Fruit fly (Drosophila melanogaster): ENCODE measurements around the gene Con.

The Con gene

DNA sequence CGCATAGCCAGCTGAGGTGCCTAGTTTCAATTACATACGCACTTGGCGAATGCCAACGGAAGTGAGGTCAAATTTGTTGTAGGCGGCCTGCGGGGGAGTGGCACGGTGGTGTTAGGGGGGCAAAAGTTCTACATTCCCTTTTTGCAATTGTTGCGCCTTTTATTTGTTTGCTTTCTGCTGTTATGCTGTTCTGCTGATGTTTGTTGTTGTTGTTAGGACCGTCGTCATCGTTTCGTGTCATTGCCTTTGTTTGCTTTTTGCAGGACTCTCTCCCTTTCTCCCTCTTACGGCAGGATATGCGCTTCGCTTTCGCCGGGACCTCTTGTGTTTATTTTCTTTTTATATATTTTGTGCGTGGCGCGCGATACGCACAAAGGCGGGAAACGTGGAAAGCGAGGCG, 109.5 kb downstream of the Con start:
- TF ChIP-seq CG17801 (GFP tag; optimal IDR thresholded peaks at IDR 0.05; ENCODE audit: partially characterized antibody): no peak

DNA sequence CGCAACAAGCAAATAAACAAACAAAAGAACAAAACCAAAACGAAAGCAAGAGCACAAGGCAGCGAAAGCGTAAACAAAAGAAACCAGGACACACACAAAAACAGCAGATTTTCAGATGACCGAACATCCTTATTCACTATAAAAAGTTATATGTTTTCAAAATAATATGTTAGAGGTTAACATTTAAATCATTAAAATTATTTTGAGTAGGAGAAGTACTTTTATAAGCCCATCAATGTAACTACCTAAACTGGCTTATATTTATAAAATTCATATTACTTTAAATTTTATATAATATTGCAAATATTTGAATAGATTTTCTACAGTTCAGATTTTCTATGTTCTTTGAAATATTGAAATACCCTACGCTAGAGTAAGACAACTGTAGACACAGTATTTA, 112.1 kb downstream of the Con start:
- TF ChIP-seq CG17801 (GFP tag; optimal IDR thresholded peaks at IDR 0.05; ENCODE audit: partially characterized antibody): no peak

DNA sequence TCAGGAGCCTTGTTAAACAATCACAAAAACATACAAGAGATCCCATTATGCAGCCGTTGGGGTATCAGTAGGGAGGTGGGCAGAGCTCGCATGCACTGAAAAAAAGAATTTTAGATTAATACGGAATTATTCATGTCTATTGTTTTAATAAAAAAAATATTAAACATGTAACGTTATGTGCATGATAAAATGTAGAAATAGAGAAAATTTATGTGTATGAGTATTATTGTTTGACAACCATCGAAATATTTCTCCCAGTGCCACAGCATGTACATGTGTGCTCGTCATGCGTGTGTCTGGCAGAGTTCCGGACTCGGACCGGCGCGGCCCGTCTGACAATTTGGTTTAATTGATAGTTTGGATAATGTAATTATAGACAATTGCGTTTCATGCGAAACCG, 149.1 kb downstream of the Con start:
- no peak for TF ChIP-seq CG17801 (GFP tag; optimal IDR thresholded peaks at IDR 0.05; ENCODE audit: partially characterized antibody)

DNA sequence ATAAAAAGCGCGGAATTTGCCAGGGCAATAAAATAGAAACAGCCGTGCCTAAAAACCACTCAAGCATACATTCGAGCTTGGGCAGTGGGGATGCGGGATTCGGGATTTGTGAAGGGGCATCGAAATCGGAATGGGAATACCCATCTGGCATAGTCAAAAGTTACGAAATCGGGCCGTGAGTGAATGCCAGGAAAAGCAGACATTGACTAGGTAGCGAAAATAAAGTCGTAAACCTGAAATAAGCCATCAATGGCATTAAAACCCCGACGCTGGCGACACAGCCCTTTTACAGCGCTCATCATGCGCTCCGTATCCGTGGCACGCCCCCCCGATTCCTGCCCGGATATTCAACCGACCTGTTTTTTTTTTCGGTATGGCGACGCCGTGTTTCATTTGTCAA, 154.2 kb downstream of the Con start:
- TF ChIP-seq CG17801 (GFP tag; optimal IDR thresholded peaks at IDR 0.05; ENCODE audit: partially characterized antibody): no peak

DNA sequence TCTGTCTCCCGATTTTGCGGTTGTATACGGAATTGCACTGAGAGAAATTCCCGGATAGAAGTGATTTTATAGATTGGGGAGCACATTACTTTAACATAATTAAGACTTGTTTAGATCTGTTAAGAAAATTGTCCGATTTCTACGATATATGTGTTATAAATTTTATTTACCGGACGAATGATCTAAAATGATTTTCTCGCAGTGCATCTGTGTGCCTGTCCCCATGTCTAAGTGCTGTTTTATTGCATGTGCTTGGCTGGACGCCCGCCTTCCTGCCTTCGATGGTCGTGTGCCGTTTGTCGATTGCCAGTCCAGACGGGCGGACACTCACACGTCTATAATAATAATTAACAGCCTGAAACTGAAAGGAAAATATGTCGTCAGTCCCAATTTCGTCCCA, 157.9 kb downstream of the Con start:
- no peak for TF ChIP-seq CG17801 (GFP tag; optimal IDR thresholded peaks at IDR 0.05; ENCODE audit: partially characterized antibody)

DNA sequence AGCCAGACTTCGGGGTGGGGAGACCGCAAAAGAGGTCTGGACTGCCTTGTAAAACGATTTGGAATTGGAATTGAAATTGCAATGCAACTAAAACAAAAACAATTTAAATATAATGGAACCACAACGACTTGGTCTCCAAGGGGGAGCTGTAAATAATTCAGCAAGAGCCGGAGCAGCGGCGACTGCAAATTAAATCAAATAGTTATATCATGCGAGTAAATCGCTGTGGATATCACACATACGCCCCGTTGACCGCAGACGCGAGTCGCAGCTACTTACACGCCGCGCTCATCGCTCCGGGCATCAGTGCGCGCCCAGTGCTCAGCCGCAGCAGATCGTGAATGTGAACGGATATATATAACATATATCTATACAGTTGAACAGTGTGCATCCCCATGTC, 168.8 kb downstream of the Con start, which contains the start of gene Rh50:
Gene Rh50, plus strand, starts transcription at position 301 of the 400 bp plus-strand sequence.
- TF ChIP-seq CG17801 (GFP tag; optimal IDR thresholded peaks at IDR 0.05; ENCODE audit: partially characterized antibody): no peak

DNA sequence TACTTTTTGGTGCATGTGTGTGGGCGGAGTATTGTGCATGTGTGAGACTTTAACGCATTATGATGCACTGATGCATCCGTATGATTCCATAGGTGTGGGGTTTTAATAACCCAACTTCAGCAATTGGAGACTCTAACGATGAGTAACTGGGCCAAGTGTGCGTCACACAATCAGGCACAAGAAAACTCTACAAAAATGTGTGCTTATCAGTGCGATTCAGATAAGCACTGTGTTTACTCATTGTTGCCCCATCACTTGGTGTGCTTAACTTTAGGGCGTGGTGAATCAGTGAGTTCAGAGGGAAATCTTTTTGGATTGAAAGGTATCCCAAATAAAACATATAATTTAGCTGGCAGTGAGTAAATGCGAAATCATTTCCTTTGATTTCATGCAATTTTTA, 179.7 kb downstream of the Con start:
- TF ChIP-seq CG17801 (GFP tag; optimal IDR thresholded peaks at IDR 0.05; ENCODE audit: partially characterized antibody): no peak

DNA sequence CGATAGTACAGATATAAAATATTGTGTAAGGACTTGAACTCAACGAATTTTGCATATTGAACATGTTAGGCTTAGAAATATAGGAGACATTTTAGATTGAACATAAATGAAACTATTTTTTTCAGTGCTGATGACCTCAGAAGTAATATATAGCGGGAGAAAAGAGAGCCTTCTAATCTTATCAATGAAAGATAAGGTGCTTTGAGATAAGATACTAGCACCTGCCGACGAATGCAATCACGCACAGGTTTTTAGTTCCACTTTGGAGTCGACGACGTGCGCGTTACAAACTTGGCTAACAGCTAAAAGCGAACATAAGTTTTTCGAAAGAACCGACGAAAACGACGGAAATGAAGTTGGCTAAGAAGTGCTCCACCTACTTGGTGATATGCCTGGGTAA, 180.2 kb downstream of the Con start, which contains the start of gene hoka:
Gene hoka, plus strand, starts transcription at position 254 of the 400 bp plus-strand sequence.
- no peak for TF ChIP-seq CG17801 (GFP tag; optimal IDR thresholded peaks at IDR 0.05; ENCODE audit: partially characterized antibody)

DNA sequence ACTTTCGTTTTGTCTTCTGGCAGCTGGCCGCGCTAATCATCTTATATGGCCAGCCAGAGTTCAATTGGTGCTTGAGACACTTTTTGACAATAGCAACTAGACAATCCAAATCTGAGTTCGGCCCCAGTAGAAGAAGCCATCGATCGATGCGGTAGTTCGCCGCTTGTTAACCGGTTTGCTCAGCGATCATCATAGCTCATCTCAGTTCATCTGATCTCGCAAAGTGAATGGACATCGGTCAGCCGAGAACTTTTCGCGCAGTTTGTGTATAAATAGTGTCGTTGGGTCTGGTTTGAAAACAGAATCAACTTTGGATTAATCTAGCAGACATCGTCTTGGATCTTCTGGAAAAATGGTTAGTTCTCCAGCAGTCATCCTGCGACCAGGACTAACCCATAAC, 182.3 kb downstream of the Con start, which contains the start of gene CG13705:
Gene CG13705, plus strand, starts transcription at position 301 of the 400 bp plus-strand sequence.
- no peak for TF ChIP-seq CG17801 (GFP tag; optimal IDR thresholded peaks at IDR 0.05; ENCODE audit: partially characterized antibody)
